Worm (Caenorhabditis elegans) whole organism, L2 larva: Measurements from ENCODE around the gene gst-27.

Experiments used
- nhr-77 ChIP-seq: fragments of 150-350 bp; optimal IDR thresholded peaks from 2 replicates; lab custom pipeline; 2014; ENCODE audit warnings: missing biosample characterization, missing genetic modification characterization
- sma-3 ChIP-seq: sonication (generic microtip); optimal IDR thresholded peaks from 2 replicates; lab custom pipeline; 2016; ENCODE audit warnings: missing genetic modification reagents, missing genetic modification characterization, missing compliant biosample characterization

DNA sequence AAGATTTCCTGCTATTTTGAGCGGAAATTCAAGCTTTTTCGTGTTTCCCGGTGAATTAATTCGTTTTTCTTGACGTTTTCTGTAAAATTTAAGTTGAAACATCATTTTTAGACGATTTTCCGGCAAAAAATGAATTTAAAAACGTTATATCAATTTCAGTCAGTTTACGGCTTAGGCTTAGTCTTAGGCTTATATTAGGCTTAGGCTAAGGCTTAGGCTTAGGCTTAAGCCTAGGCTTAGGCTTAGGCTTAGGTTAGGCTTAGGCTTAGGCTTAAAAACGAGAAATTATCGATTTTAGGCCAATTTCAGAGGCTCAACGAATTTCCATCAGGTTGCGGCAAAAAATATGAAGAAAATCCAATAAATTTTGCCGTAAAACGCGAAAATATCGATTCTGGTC, 43.3 kb upstream of the gst-27 start:
- no peak for TF ChIP-seq nhr-77
- TF ChIP-seq sma-3 (GFP tag; lab: Kevin White, UChicago): no peak
